Worm (Caenorhabditis elegans) whole organism, L4/young adult: ENCODE data around the gene Y17G7B.23.

Source experiments
- W03F9.2 ChIP-seq: fragments of 150-350 bp; optimal IDR thresholded peaks from 2 replicates; lab custom pipeline; 2014; ENCODE audit warnings: missing biosample characterization, missing genetic modification characterization
- him-1 ChIP-seq: sonication (generic microtip); optimal IDR thresholded peaks from 2 replicates; lab custom pipeline; 2016; ENCODE audit warnings: missing genotype, missing genetic modification reagents, missing genetic modification characterization, missing compliant biosample characterization

DNA sequence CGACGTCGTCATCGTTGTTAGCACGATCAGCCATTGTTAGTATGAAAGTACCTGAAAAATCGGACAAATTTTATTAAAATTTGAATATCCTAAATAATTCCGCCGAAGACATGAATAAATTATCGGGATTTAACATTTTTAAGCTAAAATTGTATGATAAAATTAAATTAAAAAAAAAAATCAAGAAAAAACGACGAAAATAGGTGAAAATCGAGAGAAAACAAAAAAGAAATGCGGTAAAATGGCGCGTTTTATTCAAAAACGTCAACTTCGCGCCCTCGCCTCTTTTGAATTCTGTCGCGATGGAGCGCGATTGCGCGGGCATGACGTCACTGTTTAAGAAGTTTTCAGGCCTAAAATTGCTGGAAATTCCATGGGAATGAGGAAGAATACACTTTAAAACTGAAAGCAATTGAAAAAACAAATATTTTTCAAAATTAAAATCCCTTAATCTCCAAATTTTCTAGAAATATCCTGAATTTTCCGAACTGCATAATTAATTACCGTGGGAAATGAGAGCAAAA is 7.6 kb downstream of the Y17G7B.23 start, which contains the start of gene mcm-2:
- peak; percentile 70 for TF ChIP-seq W03F9.2 (tag; lab: Kevin White, UChicago)
- no peak for TF ChIP-seq him-1
